Worm (Caenorhabditis elegans) whole organism, late embryonic: ENCODE measurements around the gene H10D18.1.

ENCODE experiments used
- C08G9.2 ChIP-seq: sonication (generic microtip); optimal IDR thresholded peaks from 2 replicates; lab custom pipeline; 2016; ENCODE audit warnings: mild to moderate bottlenecking, missing genetic modification characterization, moderate library complexity, missing compliant biosample characterization
- C38D4.7 ChIP-seq: fragments of 200-800 bp; sonication (Bioruptor generic); optimal IDR thresholded peaks from 2 replicates; lab custom pipeline; 2018; ENCODE audit warnings: mild to moderate bottlenecking, missing genetic modification characterization, moderate library complexity, missing compliant biosample characterization
- K09A11.1 ChIP-seq: sonication (generic microtip); optimal IDR thresholded peaks from 2 replicates; lab custom pipeline; 2017; ENCODE audit warnings: antibody characterized with exemption, mild to moderate bottlenecking, missing genetic modification characterization, missing compliant biosample characterization; ENCODE audit not compliant: insufficient read depth
- T23F11.4 ChIP-seq: fragments of 200-800 bp; sonication (Bioruptor generic); optimal IDR thresholded peaks from 2 replicates; lab custom pipeline; 2018; ENCODE audit warnings: mild to moderate bottlenecking, missing genetic modification characterization, missing compliant biosample characterization
- Y22D7AL.16 ChIP-seq: sonication (generic microtip); optimal IDR thresholded peaks from 2 replicates; lab custom pipeline; 2016; ENCODE audit warnings: missing genetic modification characterization, missing compliant biosample characterization
- ceh-18 ChIP-seq: sonication (generic microtip); optimal IDR thresholded peaks from 2 replicates; lab custom pipeline; 2016; ENCODE audit warnings: missing genetic modification characterization, missing compliant biosample characterization
- ceh-19 ChIP-seq: fragments of 200-800 bp; sonication (Bioruptor generic); optimal IDR thresholded peaks from 2 replicates; lab custom pipeline; 2018; ENCODE audit warnings: mild to moderate bottlenecking, missing genetic modification characterization, missing compliant biosample characterization
- ceh-30 ChIP-seq: fragments of 150-350 bp; optimal IDR thresholded peaks from 2 replicates; lab custom pipeline; 2014; ENCODE audit warnings: missing biosample characterization, missing genetic modification characterization
- ceh-6 ChIP-seq: fragments of 200-800 bp; sonication (Bioruptor generic); optimal IDR thresholded peaks from 2 replicates; lab custom pipeline; 2018; ENCODE audit warnings: mild to moderate bottlenecking, missing genetic modification characterization, missing compliant biosample characterization
- dmd-4 ChIP-seq: sonication (generic microtip); optimal IDR thresholded peaks from 2 replicates; lab custom pipeline; 2016; ENCODE audit warnings: borderline replicate concordance, missing genetic modification characterization, missing compliant biosample characterization
- dve-1 ChIP-seq: sonication (generic microtip); optimal IDR thresholded peaks from 2 replicates; lab custom pipeline; 2017; ENCODE audit warnings: antibody characterized with exemption, mild to moderate bottlenecking, missing genetic modification characterization, missing compliant biosample characterization
- elt-2 ChIP-seq: sonication (generic microtip); optimal IDR thresholded peaks from 2 replicates; lab custom pipeline; 2016; ENCODE audit warnings: missing genetic modification reagents, missing genetic modification characterization, missing compliant biosample characterization
- fkh-10 ChIP-seq: fragments of 150-350 bp; optimal IDR thresholded peaks from 2 replicates; lab custom pipeline; 2014; ENCODE audit warnings: missing biosample characterization, missing genetic modification reagents, missing genetic modification characterization
- fkh-6 ChIP-seq: sonication (generic microtip); optimal IDR thresholded peaks from 2 replicates; lab custom pipeline; 2016; ENCODE audit warnings: missing genetic modification characterization, missing compliant biosample characterization
- gmeb-2 ChIP-seq: sonication (generic microtip); optimal IDR thresholded peaks from 2 replicates; lab custom pipeline; 2016; ENCODE audit warnings: missing genetic modification characterization, inconsistent platforms, missing compliant biosample characterization
- hlh-13 ChIP-seq: fragments of 200-800 bp; sonication (Bioruptor generic); optimal IDR thresholded peaks from 2 replicates; lab custom pipeline; 2018; ENCODE audit warnings: mild to moderate bottlenecking, missing genetic modification characterization, missing compliant biosample characterization
- hlh-30 ChIP-seq: sonication (generic microtip); optimal IDR thresholded peaks from 2 replicates; lab custom pipeline; 2017; ENCODE audit warnings: antibody characterized with exemption, missing genetic modification characterization, missing compliant biosample characterization; ENCODE audit not compliant: insufficient read depth
- hlh-8 ChIP-seq: sonication (generic microtip); optimal IDR thresholded peaks from 2 replicates; lab custom pipeline; 2016; ENCODE audit warnings: missing genotype, missing genetic modification characterization, missing compliant biosample characterization
- lin-11 ChIP-seq: fragments of 200-800 bp; sonication (Bioruptor generic); optimal IDR thresholded peaks from 2 replicates; lab custom pipeline; 2018; ENCODE audit warnings: mild to moderate bottlenecking, missing genetic modification characterization, missing compliant biosample characterization
- madf-2 ChIP-seq: sonication (generic microtip); optimal IDR thresholded peaks from 2 replicates; lab custom pipeline; 2017; ENCODE audit warnings: missing genetic modification characterization, missing compliant biosample characterization
- mec-3 ChIP-seq: sonication (generic microtip); optimal IDR thresholded peaks from 2 replicates; lab custom pipeline; 2016; ENCODE audit warnings: borderline replicate concordance, missing genetic modification characterization, missing compliant biosample characterization
- nhr-11 ChIP-seq: fragments of 150-350 bp; optimal IDR thresholded peaks from 2 replicates; lab custom pipeline; 2014; ENCODE audit warnings: missing biosample characterization, missing genetic modification characterization
- nhr-232 ChIP-seq: sonication (generic microtip); optimal IDR thresholded peaks from 2 replicates; lab custom pipeline; 2016; ENCODE audit warnings: missing genetic modification characterization, missing compliant biosample characterization
- npax-4 ChIP-seq: sonication (generic microtip); optimal IDR thresholded peaks from 2 replicates; lab custom pipeline; 2016; ENCODE audit warnings: missing genetic modification characterization, missing compliant biosample characterization
- pax-1 ChIP-seq: fragments of 150-350 bp; optimal IDR thresholded peaks from 2 replicates; lab custom pipeline; 2014; ENCODE audit warnings: missing biosample characterization, missing genetic modification characterization
- pha-4 ChIP-seq: fragments of 150-350 bp; optimal IDR thresholded peaks from 2 replicates; lab custom pipeline; 2018; ENCODE audit warnings: missing biosample characterization, missing genetic modification reagents, missing genetic modification characterization
- pqm-1 ChIP-seq: sonication (generic microtip); optimal IDR thresholded peaks from 2 replicates; lab custom pipeline; 2016; ENCODE audit warnings: missing genetic modification characterization, missing compliant biosample characterization
- ref-2 ChIP-seq: sonication (generic microtip); optimal IDR thresholded peaks from 2 replicates; lab custom pipeline; 2016; ENCODE audit warnings: missing genetic modification characterization, missing compliant biosample characterization
- sox-2 ChIP-seq: fragments of 200-800 bp; sonication (Bioruptor generic); IDR thresholded peaks from 2 replicates; pipeline ENCODE4 v1.3.6; 2022; ENCODE audit warnings: missing genetic modification reagents, missing genetic modification characterization, missing compliant biosample characterization
- syd-9 ChIP-seq: sonication (generic microtip); optimal IDR thresholded peaks from 2 replicates; lab custom pipeline; 2016; ENCODE audit warnings: mild to moderate bottlenecking, missing genetic modification characterization, moderate library complexity, missing compliant biosample characterization
- unc-55 ChIP-seq: sonication (generic microtip); optimal IDR thresholded peaks from 2 replicates; lab custom pipeline; 2017; ENCODE audit warnings: missing biosample characterization, missing genetic modification reagents, missing genetic modification characterization
- ztf-16 ChIP-seq: sonication (generic microtip); optimal IDR thresholded peaks from 2 replicates; lab custom pipeline; 2017; ENCODE audit warnings: missing genetic modification characterization, missing compliant biosample characterization

Gene H10D18.1

DNA sequence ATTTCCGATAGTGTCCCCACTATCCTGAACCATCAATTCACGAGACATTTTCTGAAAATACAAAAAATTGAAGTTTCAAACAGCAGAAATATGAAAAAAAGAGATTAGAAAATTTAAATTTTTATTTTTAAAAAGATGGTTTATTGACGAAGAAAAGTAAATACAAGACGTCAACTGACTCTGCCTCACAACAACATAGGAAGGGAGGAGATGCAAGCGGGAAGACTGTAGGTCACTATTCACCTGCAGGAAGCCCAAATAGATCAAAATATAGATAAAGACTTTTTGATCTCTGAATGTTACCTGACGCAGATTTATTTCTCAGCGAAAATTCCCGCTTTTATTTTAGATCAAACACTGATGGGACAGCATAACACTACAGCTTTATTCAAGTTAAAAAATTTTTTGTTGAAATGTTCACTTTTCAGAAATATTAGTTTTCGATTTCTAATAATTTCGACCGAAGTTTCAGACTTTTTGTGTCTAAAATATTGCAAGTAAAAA lies 38.9 kb upstream of the H10D18.1 start, which contains the start of gene cysl-3:
cysl-3 (minus strand) TSS at position 51 of the 504 bp plus-strand sequence.
- no peak for TF ChIP-seq ceh-30
- TF ChIP-seq hlh-8 (tag; lab: Kevin White, UChicago): no peak
- TF ChIP-seq C38D4.7 (GFP tag; lab: Kevin White, UChicago): no peak
- TF ChIP-seq pha-4: no peak
- no peak for TF ChIP-seq elt-2
- TF ChIP-seq Y22D7AL.16: no peak
- TF ChIP-seq mec-3 (tag; lab: Kevin White, UChicago): no peak

DNA sequence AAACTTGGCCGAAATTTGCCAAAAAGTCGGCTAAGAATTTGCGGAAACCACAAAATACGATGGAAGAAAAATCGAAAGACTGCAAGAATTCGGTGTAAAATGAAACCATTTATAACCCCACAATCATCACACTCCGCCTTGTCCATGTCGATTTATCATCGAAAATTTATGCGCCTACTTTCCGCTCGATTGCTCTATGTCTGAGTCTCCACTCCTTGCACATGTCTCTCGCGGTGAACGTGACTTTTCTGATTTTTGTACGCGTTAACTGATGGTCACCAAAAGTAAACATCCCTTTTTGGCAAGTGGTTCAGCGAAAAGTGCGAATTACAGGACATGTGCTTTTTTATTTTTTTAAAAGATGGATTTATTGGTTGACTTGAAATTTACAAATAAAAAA lies 38.1 kb upstream of the H10D18.1 start:
- TF ChIP-seq fkh-10 (GFP tag; lab: Kevin White, UChicago) (no peak), unc-55 (GFP tag; lab: Kevin White, UChicago) (peak; percentile 34)

DNA sequence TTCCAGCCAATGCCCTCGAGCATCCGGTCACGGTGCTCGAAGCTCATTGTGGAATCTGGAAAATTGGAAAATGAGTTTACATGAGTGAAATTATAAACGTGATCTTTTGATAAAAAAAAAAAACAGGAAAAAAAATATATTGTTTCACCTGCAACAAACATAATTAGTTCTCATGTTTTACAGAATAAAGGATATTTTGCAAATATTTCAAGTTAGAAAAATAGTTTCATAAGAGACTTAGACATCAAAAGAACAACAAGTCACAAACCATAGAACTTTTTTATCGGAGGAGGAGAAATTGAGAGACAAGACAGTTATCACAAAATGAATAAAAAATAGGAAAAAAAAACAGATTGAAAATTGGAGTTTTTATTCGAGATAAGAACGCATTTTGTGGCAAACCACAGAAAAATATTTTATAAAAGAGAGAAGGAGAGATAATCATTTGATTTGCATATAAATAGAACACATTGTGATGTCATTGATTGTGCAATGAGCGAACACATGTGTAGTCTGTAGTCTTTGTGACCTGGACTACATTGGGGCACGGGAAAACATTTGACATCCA lies 30.8 kb upstream of the H10D18.1 start, which contains the start of gene R08F11.1:
R08F11.1 (minus strand) TSS at position 51 of the 568 bp plus-strand sequence.
- peak; percentile 80 for TF ChIP-seq elt-2
- no peak for TF ChIP-seq C08G9.2 (tag; lab: Kevin White, UChicago)

DNA sequence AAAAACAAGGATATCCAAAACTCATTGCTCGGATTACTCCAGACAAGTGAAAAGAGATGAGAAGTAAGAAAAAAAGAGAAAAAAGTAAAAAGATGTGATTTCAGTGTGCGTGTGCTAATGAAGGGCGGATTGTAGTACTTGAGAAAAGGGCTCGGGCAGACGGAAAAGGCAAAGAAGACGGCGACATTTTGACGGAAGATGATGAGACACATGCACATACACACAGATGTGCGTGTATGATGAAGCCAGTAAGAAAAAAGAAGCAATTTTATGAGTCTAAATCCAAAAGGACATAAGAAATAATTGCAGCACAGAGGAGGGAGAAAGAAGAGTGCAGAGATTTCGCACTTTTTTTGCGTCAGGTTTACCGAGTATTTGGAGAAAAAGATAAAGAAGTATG lies 26.5 kb upstream of the H10D18.1 start:
- TF ChIP-seq ceh-6 (GFP tag; lab: Kevin White, UChicago): no peak
- TF ChIP-seq T23F11.4 (GFP tag; lab: Kevin White, UChicago): no peak
- no peak for TF ChIP-seq mec-3 (tag; lab: Kevin White, UChicago)
- no peak for TF ChIP-seq madf-2 (tag; lab: Kevin White, UChicago)
- no peak for TF ChIP-seq dmd-4 (tag; lab: Kevin White, UChicago)
- no peak for TF ChIP-seq unc-55 (GFP tag; lab: Kevin White, UChicago)

- no peak for TF ChIP-seq C08G9.2 (tag; lab: Kevin White, UChicago)
- TF ChIP-seq ceh-19 (GFP tag; lab: Kevin White, UChicago): no peak
- TF ChIP-seq nhr-11 (tag; lab: Kevin White, UChicago): no peak
- TF ChIP-seq ztf-16 (tag; lab: Kevin White, UChicago): no peak
- no peak for TF ChIP-seq pqm-1 (tag; lab: Kevin White, UChicago)
- no peak for TF ChIP-seq ceh-18
- TF ChIP-seq elt-2: no peak
- TF ChIP-seq ceh-6 (GFP tag; lab: Kevin White, UChicago): no peak
- no peak for TF ChIP-seq dve-1 (tag; lab: Kevin White, UChicago)
- TF ChIP-seq sox-2: no peak
- no peak for TF ChIP-seq pax-1 (tag; lab: Kevin White, UChicago)
- TF ChIP-seq ref-2: no peak
- no peak for TF ChIP-seq hlh-30 (tag; lab: Kevin White, UChicago)
Measured at ce11 chrV:3789770-3790169, 25.2 kb upstream of the H10D18.1 start, which contains the start of gene R08F11.7. Gene R08F11.7, plus strand, starts transcription at chrV:3790070.

ce11 chrV:3790424-3790823 lies 24.6 kb upstream of the H10D18.1 start:
- TF ChIP-seq K09A11.1 (tag; lab: Kevin White, UChicago) (no peak), npax-4 (tag; lab: Kevin White, UChicago) (no peak), nhr-232 (tag; lab: Kevin White, UChicago) (no peak), hlh-13 (no peak), lin-11 (no peak), syd-9 (no peak), sox-2 (no peak), ceh-18 (no peak), gmeb-2 (tag; lab: Kevin White, UChicago) (no peak), ceh-30 (no peak), unc-55 (GFP tag; lab: Kevin White, UChicago) (no peak), fkh-6 (no peak)
